Fruit fly (Drosophila melanogaster): ENCODE results near the gene nAChRalpha2.

The nAChRalpha2 gene

DNA sequence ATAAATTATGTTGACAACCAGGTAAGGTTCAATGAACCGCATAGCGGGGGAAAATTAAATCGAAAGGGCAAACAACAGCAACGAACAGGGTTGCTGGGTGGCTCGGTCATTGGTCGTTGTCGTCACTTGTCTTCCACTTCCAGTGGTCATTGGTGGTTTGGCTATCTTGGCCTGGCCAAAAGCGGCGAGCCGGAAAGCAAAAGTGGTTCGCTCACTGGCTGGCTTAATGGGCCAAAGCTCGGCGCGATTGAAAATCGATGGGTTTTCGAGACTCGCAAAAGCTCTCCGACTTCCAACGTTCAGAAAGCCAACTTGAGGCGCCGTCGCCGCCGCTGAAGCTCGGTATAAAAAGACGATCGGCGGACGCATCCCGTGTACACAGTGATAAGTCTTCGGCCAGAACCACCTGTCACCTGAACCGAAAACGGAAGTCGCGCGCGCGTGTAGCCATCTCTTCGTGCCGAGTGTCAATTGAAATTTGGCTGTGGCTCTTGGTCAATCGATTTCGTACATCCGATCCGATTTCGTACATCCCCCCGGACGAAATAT lies 39.3 kb downstream of the nAChRalpha2 start, which contains the start of gene Jhbp12:
Gene Jhbp12, plus strand, starts transcription at position 369 of the 549 bp plus-strand sequence.
- no peak for TF ChIP-seq fkh (GFP tag; optimal IDR thresholded peaks at IDR 0.05)
- no peak for TF ChIP-seq fd85E (GFP tag; optimal IDR thresholded peaks at IDR 0.05)
- TF ChIP-seq CG11294 (GFP tag; IDR thresholded peaks at IDR 0.05): no peak
- TF ChIP-seq Blimp-1 (GFP tag; optimal IDR thresholded peaks at IDR 0.05): peak; percentile 41
- TF ChIP-seq CG16779 (tag; optimal IDR thresholded peaks at IDR 0.05): no peak
- TF ChIP-seq Eip75B (GFP tag; optimal IDR thresholded peaks at IDR 0.05): no peak
- no peak for TF ChIP-seq dsx (GFP tag; optimal IDR thresholded peaks at IDR 0.05; ENCODE audit: poor library complexity, severe bottlenecking)
- TF ChIP-seq Eip78C (GFP tag): peak; percentile 34
- no peak for TF ChIP-seq Smox (GFP tag; optimal IDR thresholded peaks at IDR 0.05)
- TF ChIP-seq CG6808 (GFP tag; optimal IDR thresholded peaks at IDR 0.05): no peak
- TF ChIP-seq Sox14 (GFP tag; optimal IDR thresholded peaks at IDR 0.05): no peak
- no peak for TF ChIP-seq CG6276 (GFP tag; optimal IDR thresholded peaks at IDR 0.05)
- TF ChIP-seq fd59A (GFP tag; optimal IDR thresholded peaks at IDR 0.05): no peak
- no peak for TF ChIP-seq Eip93F (GFP tag; optimal IDR thresholded peaks at IDR 0.05)
- TF ChIP-seq CG9139 (GFP tag; optimal IDR thresholded peaks at IDR 0.05): no peak
- TF ChIP-seq eg (GFP tag; IDR thresholded peaks at IDR 0.05): no peak

DNA sequence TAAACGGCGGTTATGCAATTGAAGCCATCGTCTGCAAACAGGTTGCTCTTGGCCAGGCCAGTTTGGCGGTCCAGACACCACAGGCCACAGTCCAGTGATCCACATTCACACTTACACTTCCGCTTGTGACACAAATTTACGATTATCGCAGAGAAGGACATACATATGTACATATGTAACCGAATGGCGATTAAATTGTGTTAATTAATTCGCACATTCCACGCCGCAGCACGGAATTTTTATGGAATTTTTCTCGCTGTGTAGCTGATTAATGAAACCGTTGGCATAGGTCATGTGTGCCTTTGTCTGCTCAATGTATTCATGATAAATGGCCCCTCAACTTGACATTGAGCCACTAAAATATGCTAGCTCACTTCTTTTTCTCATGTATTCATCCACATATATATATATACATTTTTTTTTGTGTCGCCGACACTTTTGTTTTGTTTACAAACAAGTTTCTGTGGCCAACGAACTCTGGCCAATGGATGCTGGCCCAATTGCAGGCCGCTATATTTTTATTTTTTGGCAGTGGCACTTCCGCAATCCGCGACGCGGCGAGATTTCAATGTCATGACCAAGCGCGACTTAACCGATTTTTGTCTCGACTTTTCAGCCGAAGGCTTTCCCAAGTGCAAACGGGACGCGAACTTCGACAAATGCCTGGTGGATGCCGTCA lies 40.9 kb downstream of the nAChRalpha2 start:
- peak; percentile 36; the same call in 1 of the 2 replicates for TF ChIP-seq CG11294 (GFP tag; IDR thresholded peaks at IDR 0.05)
- peak; percentile 17 for TF ChIP-seq cyc (GFP tag; optimal IDR thresholded peaks at IDR 0.05)
- TF ChIP-seq CG6163 (GFP tag; IDR thresholded peaks at IDR 0.05): peak; percentile 67; the same call in 2 of the 3 replicates
- TF ChIP-seq CG15336 (GFP tag; IDR thresholded peaks at IDR 0.05): peak; percentile 58
- TF ChIP-seq CG8319 (GFP tag; optimal IDR thresholded peaks at IDR 0.05): no peak
- TF ChIP-seq Sox14 (GFP tag; optimal IDR thresholded peaks at IDR 0.05): peak; percentile 15
- TF ChIP-seq Ets21C (GFP tag; optimal IDR thresholded peaks at IDR 0.05): no peak
- no peak for TF ChIP-seq CG11762 (GFP tag; optimal IDR thresholded peaks at IDR 0.05; ENCODE audit: insufficient read depth)
- TF ChIP-seq fd85E (GFP tag; optimal IDR thresholded peaks at IDR 0.05): no peak
- TF ChIP-seq CG11902 (GFP tag; optimal IDR thresholded peaks at IDR 0.05): no peak
- no peak for TF ChIP-seq CG6808 (GFP tag; optimal IDR thresholded peaks at IDR 0.05)
- no peak for TF ChIP-seq net (GFP tag; optimal IDR thresholded peaks at IDR 0.05)
- TF ChIP-seq Eip78C (GFP tag): peak; percentile 28
- peak; percentile 64; the same call in 2 of the 3 replicates for TF ChIP-seq eg (GFP tag; IDR thresholded peaks at IDR 0.05)
- peak; percentile 23 for TF ChIP-seq Lpt (GFP tag; optimal IDR thresholded peaks at IDR 0.05)
- TF ChIP-seq CG8119 (GFP tag; IDR thresholded peaks at IDR 0.05): peak; percentile 54; the same call in 1 of the 3 replicates

DNA sequence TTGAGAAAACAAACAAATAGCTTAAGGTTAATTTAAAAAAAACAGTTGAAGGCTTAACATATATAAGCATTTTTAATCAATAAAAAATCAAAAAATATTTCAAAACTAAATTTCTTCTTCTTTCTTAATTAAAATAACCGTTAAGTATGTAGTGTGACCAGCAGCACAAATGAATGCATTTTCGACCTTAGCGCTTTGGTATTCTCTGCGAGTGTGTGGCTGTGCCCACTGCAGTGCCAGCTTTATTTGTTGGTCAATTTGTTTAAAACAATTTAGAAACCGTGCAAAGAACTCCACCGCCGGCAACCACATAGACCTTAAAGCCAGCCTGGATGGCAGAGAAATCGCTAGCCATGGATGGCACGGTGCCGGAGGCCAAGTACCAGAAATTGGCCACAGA lies 42.6 kb downstream of the nAChRalpha2 start, which contains the start of gene CG6607:
Gene CG6607, plus strand, starts transcription at position 203 of the 400 bp plus-strand sequence.
- TF ChIP-seq Hr38 (GFP tag; optimal IDR thresholded peaks at IDR 0.05) (no peak), fd85E (GFP tag; optimal IDR thresholded peaks at IDR 0.05) (no peak), CG1621 (tag; optimal IDR thresholded peaks at IDR 0.05) (no peak), dac (GFP tag; optimal IDR thresholded peaks at IDR 0.05) (no peak), fd59A (GFP tag; optimal IDR thresholded peaks at IDR 0.05) (no peak), CG11294 (GFP tag; IDR thresholded peaks at IDR 0.05) (no peak), CG6276 (GFP tag; optimal IDR thresholded peaks at IDR 0.05) (no peak), fkh (GFP tag; optimal IDR thresholded peaks at IDR 0.05) (no peak), CG8319 (GFP tag; optimal IDR thresholded peaks at IDR 0.05) (no peak), CG4318 (GFP tag; optimal IDR thresholded peaks at IDR 0.05) (no peak), Eip78C (GFP tag) (no peak), CG8632 (GFP tag; optimal IDR thresholded peaks at IDR 0.05) (no peak), Ets96B (tag; optimal IDR thresholded peaks at IDR 0.05) (no peak)

DNA sequence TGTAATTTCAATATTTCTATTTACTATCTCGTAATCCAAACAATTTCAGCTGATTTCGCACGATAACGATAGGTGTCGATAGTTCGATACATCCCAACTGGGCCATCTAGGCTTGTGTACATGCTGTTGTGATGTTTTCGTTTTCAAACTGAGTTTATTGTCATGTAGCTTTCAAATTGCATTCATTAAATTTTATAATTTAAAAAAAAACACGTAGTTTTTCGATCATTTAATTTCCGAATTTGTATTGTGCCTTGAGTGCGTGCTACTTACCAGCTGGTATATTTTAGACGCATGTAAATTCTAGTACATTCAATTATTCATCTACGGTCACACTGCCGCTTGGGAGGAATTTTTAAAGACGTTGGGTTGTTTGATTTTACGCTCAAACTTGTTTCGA lies 45.1 kb downstream of the nAChRalpha2 start, which contains the start of the genes CG13623 and ana1:
Gene CG13623, minus strand, starts transcription at position 231 of the 400 bp plus-strand sequence.
Gene ana1, plus strand, starts transcription at position 249 of the 400 bp plus-strand sequence.
- TF ChIP-seq CG3919 (GFP tag; optimal IDR thresholded peaks at IDR 0.05) (no peak), Gug (GFP tag; IDR thresholded peaks at IDR 0.05) (no peak), lz (GFP tag; optimal IDR thresholded peaks at IDR 0.05) (no peak), Hr39 (GFP tag; optimal IDR thresholded peaks at IDR 0.05) (no peak), Sox102F (GFP tag; optimal IDR thresholded peaks at IDR 0.05) (no peak), CG6808 (GFP tag; optimal IDR thresholded peaks at IDR 0.05) (no peak), CG11902 (GFP tag; optimal IDR thresholded peaks at IDR 0.05) (no peak), svp (GFP tag) (no peak), CG11294 (GFP tag; IDR thresholded peaks at IDR 0.05) (no peak)
